Worm (Caenorhabditis elegans) whole organism, midembryonic: ENCODE measurements around the gene alg-2.

ENCODE experiments used
- cog-1 ChIP-seq: sonication (generic microtip); optimal IDR thresholded peaks from 2 replicates; lab custom pipeline; 2016; ENCODE audit warnings: missing genetic modification characterization, missing compliant biosample characterization
- flt-1 ChIP-seq: fragments of 200-800 bp; sonication (Bioruptor generic); IDR thresholded peaks from 2 replicates; pipeline ENCODE4 v1.3.6; 2022; ENCODE audit warnings: missing genetic modification characterization, missing compliant biosample characterization
- klf-2 ChIP-seq: fragments of 200-800 bp; sonication (Bioruptor generic); conservative IDR thresholded peaks from 2 replicates; pipeline ENCODE4 v1.3.6; 2022; ENCODE audit warnings: missing genetic modification reagents, missing genetic modification characterization, missing compliant biosample characterization
- ztf-23 ChIP-seq: fragments of 200-800 bp; sonication (Bioruptor generic); IDR thresholded peaks from 2 replicates; pipeline ENCODE4 v1.3.6; 2022; ENCODE audit warnings: missing genetic modification reagents, missing genetic modification characterization, missing compliant biosample characterization

DNA sequence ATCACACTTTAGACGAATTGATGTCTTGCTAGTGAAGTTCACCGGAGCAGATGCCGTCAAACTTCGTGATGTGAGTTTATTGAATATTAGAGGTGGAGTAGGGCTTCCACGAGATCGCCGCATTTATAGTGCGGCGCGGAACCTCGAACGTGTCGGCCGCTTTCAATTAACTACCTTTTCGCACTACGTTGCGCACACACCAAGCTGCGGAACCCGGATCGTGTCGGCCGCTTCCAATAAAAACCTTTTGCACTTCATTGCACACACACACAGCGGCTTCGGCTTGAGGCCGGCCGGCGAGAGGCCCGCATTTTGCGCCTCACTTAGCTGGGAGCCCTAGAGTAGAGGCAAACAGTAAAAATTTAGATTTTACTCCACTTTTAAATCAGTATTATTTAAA, 32.3 kb downstream of the alg-2 start:
- TF ChIP-seq klf-2 (GFP tag; lab: Robert Waterston, UW) (no peak), cog-1 (tag; lab: Kevin White, UChicago) (no peak), ztf-23 (GFP tag; lab: Robert Waterston, UW) (no peak), flt-1 (GFP tag; lab: Robert Waterston, UW) (no peak)
